Fruit fly (Drosophila melanogaster): Measurements from ENCODE around the gene CG8661.

CG8661 gene

DNA sequence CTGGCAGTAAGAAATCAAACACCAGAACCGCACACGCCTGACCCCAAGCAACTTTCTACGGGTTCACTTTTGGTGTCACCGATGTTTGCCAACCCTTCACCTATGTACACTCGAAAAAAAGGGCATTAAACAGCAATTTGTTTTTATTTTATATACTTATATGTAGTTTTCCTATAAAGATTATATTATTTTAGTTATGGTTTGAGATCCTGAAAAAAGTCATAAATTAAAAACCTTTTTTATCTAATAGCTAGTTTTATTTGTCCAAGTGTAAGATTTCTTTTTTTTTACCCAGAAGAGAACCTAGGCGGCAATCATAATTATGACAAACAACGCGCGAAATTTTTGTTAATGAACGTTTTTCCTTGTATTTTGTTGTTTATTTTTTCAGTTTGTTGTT, 9.1 kb upstream of the CG8661 start (continued):
- TF ChIP-seq CG4404 (GFP tag; IDR thresholded peaks at IDR 0.05): 0 out of 2 replicates have a peak, but pooled peaks have one; percentile 19
- TF ChIP-seq Xbp1 (GFP tag; optimal IDR thresholded peaks at IDR 0.05): peak; percentile 35
- peak in 1 of 2 experiments; percentile 17 for TF ChIP-seq Eip74EF (GFP tag; optimal IDR thresholded peaks at IDR 0.05)
- no peak for TF ChIP-seq CG2875 (GFP tag; optimal IDR thresholded peaks at IDR 0.05)
- TF ChIP-seq fd96Cb (tag; optimal IDR thresholded peaks at IDR 0.05): peak; percentile 39
- TF ChIP-seq CG16813 (GFP tag; IDR thresholded peaks at IDR 0.05; ENCODE audit: partially characterized antibody): no peak
- peak; percentile 34 for TF ChIP-seq Fer1 (GFP tag; optimal IDR thresholded peaks at IDR 0.05)
- TF ChIP-seq ssp (GFP tag; IDR thresholded peaks at IDR 0.05): peak; percentile 34; the same call in 1 of the 2 replicates
- TF ChIP-seq CG17829 (tag; optimal IDR thresholded peaks at IDR 0.05): peak; percentile 58
- TF ChIP-seq br (optimal IDR thresholded peaks at IDR 0.05): no peak
- peak; percentile 21 for TF ChIP-seq CG4820 (GFP tag; optimal IDR thresholded peaks at IDR 0.05)
- TF ChIP-seq Taf1 (GFP tag; IDR thresholded peaks at IDR 0.05): no peak
- TF ChIP-seq al (GFP tag; IDR thresholded peaks at IDR 0.05): peak; percentile 14; the same call in 1 of the 2 replicates
- no peak for TF ChIP-seq jigr1 (GFP tag; IDR thresholded peaks at IDR 0.05)
- no peak for TF ChIP-seq BtbVII (GFP tag; optimal IDR thresholded peaks at IDR 0.05)
- no peak for TF ChIP-seq mam (GFP tag; optimal IDR thresholded peaks at IDR 0.05)
- TF ChIP-seq CG2199 (GFP tag; IDR thresholded peaks at IDR 0.05): no peak
- TF ChIP-seq CG32767 (GFP tag; IDR thresholded peaks at IDR 0.05): 0 out of 2 replicates have a peak, but pooled peaks have one; percentile 39
- peak; percentile 50 for TF ChIP-seq zen (tag; optimal IDR thresholded peaks at IDR 0.05)
- TF ChIP-seq sisA (GFP tag; IDR thresholded peaks at IDR 0.05): peak; percentile 50
- TF ChIP-seq grau (tag; optimal IDR thresholded peaks at IDR 0.05): peak; percentile 45
- TF ChIP-seq Dad (GFP tag; optimal IDR thresholded peaks at IDR 0.05): no peak
- TF ChIP-seq CG31441 (GFP tag; IDR thresholded peaks at IDR 0.05): peak; percentile 78
- TF ChIP-seq Opbp (GFP tag; IDR thresholded peaks at IDR 0.05; ENCODE audit: partially characterized antibody): no peak
- no peak for TF ChIP-seq MTF-1 (GFP tag; optimal IDR thresholded peaks at IDR 0.05; ENCODE audit: borderline replicate concordance)
- TF ChIP-seq CG17359 (tag; optimal IDR thresholded peaks at IDR 0.05): peak; percentile 69
- TF ChIP-seq E2f1 (GFP tag; IDR thresholded peaks at IDR 0.05): peak; percentile 58
- peak; percentile 49; the same call in 1 of the 3 replicates for TF ChIP-seq zfh1 (GFP tag; IDR thresholded peaks at IDR 0.05)
- peak; percentile 62 for TF ChIP-seq CG13424 (tag; optimal IDR thresholded peaks at IDR 0.05)
- TF ChIP-seq CG10366 (GFP tag; IDR thresholded peaks at IDR 0.05): peak; percentile 37; the same call in 1 of the 2 replicates
- TF ChIP-seq Dbx (GFP tag; IDR thresholded peaks at IDR 0.05): peak; percentile 60; the same call in 1 of the 3 replicates
- TF ChIP-seq lola (GFP tag; optimal IDR thresholded peaks at IDR 0.05): peak in 1 of 3 experiments; percentile 10
- peak; percentile 12 for TF ChIP-seq slou (GFP tag; optimal IDR thresholded peaks at IDR 0.05)
- peak; percentile 65 for TF ChIP-seq CG7839 (tag; optimal IDR thresholded peaks at IDR 0.05)
- no peak for TF ChIP-seq CkIIα-i1 (GFP tag; IDR thresholded peaks at IDR 0.05)
- peak; percentile 37 for TF ChIP-seq tio (GFP tag; optimal IDR thresholded peaks at IDR 0.05)
- TF ChIP-seq CG4360 (GFP tag; IDR thresholded peaks at IDR 0.05): no peak
- TF ChIP-seq NC2β (GFP tag; optimal IDR thresholded peaks at IDR 0.05): no peak
- TF ChIP-seq schlank (tag; optimal IDR thresholded peaks at IDR 0.05): no peak
- no peak for TF ChIP-seq sens-2 (GFP tag; IDR thresholded peaks at IDR 0.05)
- TF ChIP-seq Max (GFP tag; optimal IDR thresholded peaks at IDR 0.05): peak; percentile 19
- no peak for TF ChIP-seq CG8765 (GFP tag; IDR thresholded peaks at IDR 0.05)
- peak; percentile 64 for TF ChIP-seq Ada2b (GFP tag; IDR thresholded peaks at IDR 0.05)
- TF ChIP-seq CG7372 (GFP tag; IDR thresholded peaks at IDR 0.05): peak; percentile 61
- TF ChIP-seq NfI (GFP tag; optimal IDR thresholded peaks at IDR 0.05): no peak
- TF ChIP-seq Oli (tag; optimal IDR thresholded peaks at IDR 0.05): peak; percentile 24
- peak; percentile 26 for TF ChIP-seq az2 (GFP tag; optimal IDR thresholded peaks at IDR 0.05)
- peak; percentile 52; the same call in 1 of the 2 replicates for TF ChIP-seq CG6689 (GFP tag; IDR thresholded peaks at IDR 0.05)
- TF ChIP-seq ara (GFP tag; IDR thresholded peaks at IDR 0.05): no peak
- no peak for TF ChIP-seq klu (GFP tag; IDR thresholded peaks at IDR 0.05)
- TF ChIP-seq HmgD (GFP tag; optimal IDR thresholded peaks at IDR 0.05): no peak
